Fruit fly (Drosophila melanogaster) whole organism, embryonic: ENCODE results near the gene mTTF.

Experiments
- Awh ChIP-seq: fragments of 200-800 bp; sonication (Bioruptor generic); IDR thresholded peaks from 2 replicates; pipeline ENCODE4, ENCODE4 v1.3.6; 2022; ENCODE audit warnings: missing biosample characterization, missing genetic modification characterization
- BtbVII ChIP-seq: fragments of 200-800 bp; sonication (Bioruptor generic); optimal IDR thresholded peaks from 3 replicates; lab custom pipeline; 2017; ENCODE audit warnings: missing biosample characterization, mild to moderate bottlenecking, missing genetic modification characterization
- CG11398 ChIP-seq: fragments of 200-800 bp; sonication (Bioruptor generic); optimal IDR thresholded peaks from 2 replicates; lab custom pipeline; 2016; ENCODE audit warnings: missing biosample characterization, missing genetic modification characterization
- CG11723 ChIP-seq: fragments of 200-800 bp; sonication (Bioruptor generic); optimal IDR thresholded peaks from 2 replicates; lab custom pipeline; 2017; ENCODE audit warnings: missing biosample characterization, mild to moderate bottlenecking, missing genetic modification characterization
- CG12104 ChIP-seq: fragments of 200-800 bp; sonication (Bioruptor generic); optimal IDR thresholded peaks from 3 replicates; lab custom pipeline; 2016; ENCODE audit warnings: missing biosample characterization, missing genetic modification characterization
- CG1529 ChIP-seq: fragments of 200-800 bp; sonication (Bioruptor generic); optimal IDR thresholded peaks from 3 replicates; lab custom pipeline; 2018; ENCODE audit warnings: missing biosample characterization, missing genetic modification characterization
- CG16779 ChIP-seq: fragments of 200-800 bp; sonication (Bioruptor generic); IDR thresholded peaks from 2 replicates; pipeline ENCODE4 v1.3.6; 2022; ENCODE audit warnings: missing biosample characterization, missing genetic modification characterization
- CG17361 ChIP-seq: fragments of 200-800 bp; sonication (Bioruptor generic); IDR thresholded peaks from 3 replicates; pipeline ENCODE4 v1.3.6; 2022; ENCODE audit warnings: missing biosample characterization, missing genetic modification characterization
- CG17568 ChIP-seq: fragments of 200-800 bp; sonication (Bioruptor generic); optimal IDR thresholded peaks from 2 replicates; lab custom pipeline; 2018; ENCODE audit warnings: missing biosample characterization, mild to moderate bottlenecking, missing genetic modification characterization, moderate library complexity
- CG2678 ChIP-seq: fragments of 200-800 bp; sonication (Bioruptor generic); optimal IDR thresholded peaks from 3 replicates; lab custom pipeline; 2019; ENCODE audit warnings: missing biosample characterization, mild to moderate bottlenecking, missing genetic modification characterization, moderate library complexity
- CG4282 ChIP-seq: fragments of 200-800 bp; sonication (Bioruptor generic); optimal IDR thresholded peaks from 2 replicates; lab custom pipeline; 2016; ENCODE audit warnings: missing biosample characterization, missing genetic modification characterization
- CG6175 ChIP-seq: fragments of 200-800 bp; sonication (Bioruptor generic); IDR thresholded peaks from 3 replicates; pipeline ENCODE4 v1.3.6; 2022; ENCODE audit warnings: missing biosample characterization, missing genetic modification characterization
- CG6854 ChIP-seq: fragments of 200-800 bp; sonication (Bioruptor generic); optimal IDR thresholded peaks from 3 replicates; lab custom pipeline; 2017; ENCODE audit warnings: missing biosample characterization, mild to moderate bottlenecking, missing genetic modification characterization
- CG8388 ChIP-seq: fragments of 200-800 bp; sonication (Bioruptor generic); optimal IDR thresholded peaks from 2 replicates; lab custom pipeline; 2019; ENCODE audit warnings: missing biosample characterization, mild to moderate bottlenecking, missing genetic modification characterization, moderate library complexity
- Dip2 ChIP-seq: fragments of 200-800 bp; sonication (Bioruptor generic); IDR thresholded peaks from 2 replicates; pipeline ENCODE4 v1.3.6; 2022; ENCODE audit warnings: missing biosample characterization, missing genetic modification characterization
- ERR ChIP-seq: fragments of 200-800 bp; sonication (Bioruptor generic); optimal IDR thresholded peaks from 2 replicates; lab custom pipeline; 2016; ENCODE audit warnings: missing biosample characterization, missing genetic modification characterization
- Fer2 ChIP-seq: fragments of 200-800 bp; sonication (Bioruptor generic); optimal IDR thresholded peaks from 2 replicates; lab custom pipeline; 2018; ENCODE audit warnings: missing biosample characterization, mild to moderate bottlenecking, missing genetic modification characterization, moderate library complexity
- H2.0 ChIP-seq: fragments of 200-800 bp; sonication (Bioruptor generic); IDR thresholded peaks from 2 replicates; pipeline ENCODE4 v1.3.6; 2022; ENCODE audit warnings: missing biosample characterization, missing genetic modification characterization
- HHEX ChIP-seq: fragments of 200-800 bp; sonication (Bioruptor generic); optimal IDR thresholded peaks from 3 replicates; lab custom pipeline; 2017; ENCODE audit warnings: missing biosample characterization, mild to moderate bottlenecking, missing genetic modification characterization, missing genetic modification reagents
- HLHmδ ChIP-seq: fragments of 200-800 bp; sonication (Bioruptor generic); optimal IDR thresholded peaks from 2 replicates; lab custom pipeline; 2018; ENCODE audit warnings: missing biosample characterization, mild to moderate bottlenecking, missing genetic modification characterization, moderate library complexity
- Hmx ChIP-seq: fragments of 200-800 bp; sonication (Bioruptor generic); optimal IDR thresholded peaks from 2 replicates; lab custom pipeline; 2016; ENCODE audit warnings: missing biosample characterization, missing genetic modification characterization
- Hr39 ChIP-seq: fragments of >200 bp; optimal IDR thresholded peaks from 2 replicates; lab custom pipeline; 2017
- Myb ChIP-seq: fragments of 200-800 bp; sonication (Bioruptor generic); optimal IDR thresholded peaks from 2 replicates; lab custom pipeline; 2016; ENCODE audit warnings: missing biosample characterization, missing genetic modification characterization
- Nf-YA ChIP-seq: fragments of 200-800 bp; sonication (Bioruptor generic); IDR thresholded peaks from 2 replicates; pipeline ENCODE4 v1.3.6; 2022; ENCODE audit warnings: missing biosample characterization, missing genetic modification characterization
- Sox100B ChIP-seq: fragments of 200-800 bp; sonication (Bioruptor generic); optimal IDR thresholded peaks from 3 replicates; lab custom pipeline; 2018; ENCODE audit warnings: missing biosample characterization, mild to moderate bottlenecking, missing genetic modification characterization
- Sry-β ChIP-seq: fragments of 200-800 bp; sonication (Bioruptor generic); optimal IDR thresholded peaks from 2 replicates; lab custom pipeline; 2018; ENCODE audit warnings: missing biosample characterization, mild to moderate bottlenecking, missing genetic modification characterization, moderate library complexity
- TFAM ChIP-seq: fragments of 200-800 bp; sonication (Bioruptor generic); optimal IDR thresholded peaks from 2 replicates; lab custom pipeline; 2017; ENCODE audit warnings: missing biosample characterization, missing genetic modification characterization, inconsistent platforms
- Tbp ChIP-seq: fragments of >200 bp; optimal IDR thresholded peaks from 2 replicates; lab custom pipeline; 2018; ENCODE audit warnings: missing biosample characterization, missing genetic modification characterization
- YL-1 ChIP-seq: fragments of 200-800 bp; sonication (Bioruptor generic); optimal IDR thresholded peaks from 3 replicates; lab custom pipeline; 2017; ENCODE audit warnings: missing biosample characterization, mild to moderate bottlenecking, missing genetic modification characterization
- abd-A ChIP-seq: fragments of 200-800 bp; sonication (Bioruptor generic); optimal IDR thresholded peaks from 3 replicates; lab custom pipeline; 2019; ENCODE audit warnings: missing biosample characterization, mild to moderate bottlenecking, missing genetic modification characterization, moderate library complexity
- ara ChIP-seq: fragments of 200-800 bp; sonication (Bioruptor generic); IDR thresholded peaks from 2 replicates; pipeline ENCODE4 v1.3.6; 2022; ENCODE audit warnings: missing biosample characterization, missing genetic modification characterization
- bbx ChIP-seq: fragments of 200-800 bp; sonication (Bioruptor generic); IDR thresholded peaks from 2 replicates; pipeline ENCODE4 v1.3.6; 2022; ENCODE audit warnings: missing biosample characterization, missing genetic modification characterization; ENCODE audit not compliant: partially characterized antibody
- croc ChIP-seq: fragments of 200-800 bp; sonication (Bioruptor generic); conservative IDR thresholded peaks from 3 replicates; pipeline ENCODE4 v1.3.6; 2022; ENCODE audit warnings: missing biosample characterization, missing genetic modification characterization
- crol ChIP-seq: fragments of 200-800 bp; sonication (Bioruptor generic); IDR thresholded peaks from 2 replicates; pipeline ENCODE4 v1.3.6; 2022; ENCODE audit warnings: missing biosample characterization, missing genetic modification characterization
- dm ChIP-seq: fragments of 200-800 bp; sonication (Bioruptor generic); optimal IDR thresholded peaks from 3 replicates; lab custom pipeline; 2016; ENCODE audit warnings: missing biosample characterization, missing genetic modification characterization
- dmrt99B ChIP-seq: fragments of 200-800 bp; sonication (Bioruptor generic); optimal IDR thresholded peaks from 2 replicates; lab custom pipeline; 2018; ENCODE audit warnings: missing biosample characterization, mild to moderate bottlenecking, missing genetic modification characterization, moderate library complexity
- eyg ChIP-seq: fragments of 200-800 bp; sonication (Bioruptor generic); optimal IDR thresholded peaks from 3 replicates; lab custom pipeline; 2016; ENCODE audit warnings: missing biosample characterization, missing genetic modification characterization
- gsb-n ChIP-seq: fragments of 200-800 bp; sonication (Bioruptor generic); optimal IDR thresholded peaks from 3 replicates; lab custom pipeline; 2018; ENCODE audit warnings: missing biosample characterization, mild to moderate bottlenecking, missing genetic modification characterization
- hbn ChIP-seq: fragments of 200-800 bp; sonication (Bioruptor generic); IDR thresholded peaks from 2 replicates; pipeline ENCODE4 v1.3.6; 2022; ENCODE audit warnings: missing biosample characterization, missing genetic modification characterization; ENCODE audit not compliant: partially characterized antibody
- kah ChIP-seq: fragments of 200-800 bp; sonication (Bioruptor generic); optimal IDR thresholded peaks from 2 replicates; lab custom pipeline; 2018; ENCODE audit warnings: missing biosample characterization, mild to moderate bottlenecking, missing genetic modification characterization
- ken ChIP-seq: fragments of 200-800 bp; sonication (Bioruptor generic); IDR thresholded peaks from 3 replicates; pipeline ENCODE4 v1.3.6; 2022; ENCODE audit warnings: missing biosample characterization, missing genetic modification characterization
- lab ChIP-seq: fragments of 200-800 bp; sonication (Bioruptor generic); optimal IDR thresholded peaks from 3 replicates; lab custom pipeline; 2017; ENCODE audit warnings: missing biosample characterization, missing genetic modification characterization, mild to moderate bottlenecking, moderate library complexity, missing genetic modification reagents
- lbe ChIP-seq: fragments of 200-800 bp; sonication (Bioruptor generic); optimal IDR thresholded peaks from 2 replicates; lab custom pipeline; 2016; ENCODE audit warnings: missing biosample characterization, mild to moderate bottlenecking, missing genetic modification characterization
- mam ChIP-seq: fragments of 200-800 bp; sonication (Bioruptor generic); optimal IDR thresholded peaks from 3 replicates; lab custom pipeline; 2016; ENCODE audit warnings: missing biosample characterization, missing genetic modification characterization
- pan ChIP-seq, 4 experiments: fragments of >200 bp in 3 of 4; fragments of 200-800 bp in 1 of 4; sonication (Bioruptor generic) in 1 of 4; optimal IDR thresholded peaks in 3 of 4; IDR thresholded peaks in 1 of 4; 2 replicates each; pipeline versions ENCODE4 v1.3.6 to Lab custom; 2017 to 2022; ENCODE audit warnings: missing biosample characterization in 2 of 4, missing genetic modification characterization in 2 of 4, mixed read lengths in 1 of 4
- rib ChIP-seq: fragments of 200-800 bp; sonication (Bioruptor generic); IDR thresholded peaks from 2 replicates; pipeline ENCODE4 v1.3.6; 2022; ENCODE audit warnings: missing biosample characterization, missing genetic modification characterization
- run ChIP-seq: fragments of 200-800 bp; sonication (Bioruptor generic); optimal IDR thresholded peaks from 3 replicates; lab custom pipeline; 2018; ENCODE audit warnings: missing biosample characterization, mild to moderate bottlenecking, missing genetic modification characterization
- sens ChIP-seq: fragments of 200-800 bp; sonication (Bioruptor generic); peaks from one replicate; lab custom pipeline; 2016; ENCODE audit warnings: missing biosample characterization, missing genetic modification characterization
- sens-2 ChIP-seq: fragments of 200-800 bp; sonication (Bioruptor generic); IDR thresholded peaks from 2 replicates; pipeline ENCODE4 v1.3.6; 2022; ENCODE audit warnings: missing biosample characterization, missing genetic modification characterization
- vfl ChIP-seq: fragments of 200-800 bp; sonication (Bioruptor generic); optimal IDR thresholded peaks from 2 replicates; lab custom pipeline; 2016; ENCODE audit warnings: missing biosample characterization, missing genetic modification characterization
- wek ChIP-seq: fragments of 200-800 bp; sonication (Bioruptor generic); optimal IDR thresholded peaks from 3 replicates; lab custom pipeline; 2018; ENCODE audit warnings: missing biosample characterization, mild to moderate bottlenecking, missing genetic modification characterization, moderate library complexity

The mTTF gene

DNA sequence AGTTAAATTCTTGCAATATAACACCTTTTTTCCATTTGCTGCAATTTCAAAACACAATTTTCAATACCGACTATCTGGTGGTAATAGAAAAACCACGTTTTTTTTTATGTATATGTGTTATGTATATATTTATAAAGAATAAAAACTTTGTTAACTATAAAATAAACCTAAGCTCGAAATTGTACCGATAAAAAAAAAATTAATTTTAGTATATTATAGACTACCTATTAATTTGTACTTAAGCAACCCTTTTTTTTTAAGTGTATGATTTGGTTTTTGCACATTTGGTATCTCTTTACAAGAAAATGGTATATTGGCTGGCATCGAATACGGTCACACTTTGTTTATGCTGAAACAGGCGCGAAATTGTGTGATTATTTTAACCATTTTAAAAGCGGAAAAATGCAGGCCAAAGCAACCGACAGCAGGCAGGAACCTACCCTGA, 13.2 kb upstream of the mTTF start, which contains the start of gene spel1 (continued):
- TF ChIP-seq lbe (GFP tag; lab: Kevin White, UChicago): no peak
- TF ChIP-seq ara (GFP tag; lab: Robert Waterston, UW): peak; percentile 81
- no peak for TF ChIP-seq bbx (GFP tag; lab: Robert Waterston, UW)
- TF ChIP-seq Hr39 (lab: Kevin White, UChicago): no peak
- peak; percentile 23 for TF ChIP-seq kah (GFP tag; lab: Kevin White, UChicago)
- peak; percentile 68; the same call in 2 of the 3 replicates for TF ChIP-seq ken (GFP tag; lab: Robert Waterston, UW)
- TF ChIP-seq HLHmδ (GFP tag; lab: Kevin White, UChicago): no peak
- TF ChIP-seq BtbVII: peak; percentile 72
- TF ChIP-seq eyg: no peak
- TF ChIP-seq croc: peak; percentile 45
- no peak for TF ChIP-seq wek (GFP tag; lab: Kevin White, UChicago)
- no peak for TF ChIP-seq CG11398
- TF ChIP-seq gsb-n (tag; lab: Kevin White, UChicago): peak; percentile 76
- TF ChIP-seq mam (GFP tag; lab: Kevin White, UChicago): peak; percentile 24
- TF ChIP-seq CG17568: peak; percentile 11
- TF ChIP-seq Nf-YA (GFP tag; lab: Robert Waterston, UW): no peak
- TF ChIP-seq rib (GFP tag; lab: Robert Waterston, UW): peak; percentile 72
- no peak for TF ChIP-seq CG16779 (GFP tag; lab: Robert Waterston, UW)
- peak; percentile 60 for TF ChIP-seq CG6854 (GFP tag; lab: Kevin White, UChicago)
- TF ChIP-seq CG6175 (GFP tag; lab: Robert Waterston, UW): no peak
- TF ChIP-seq pan (optimal IDR thresholded peaks at IDR 0.05; lab: Kevin White, UChicago): no peak
- TF ChIP-seq pan (GFP tag; optimal IDR thresholded peaks at IDR 0.05 in 1 of 2, IDR thresholded peaks at IDR 0.05 in 1 of 2): peak in 1 of 2 experiments; percentile 85
- peak; percentile 75 for TF ChIP-seq H2.0 (GFP tag; lab: Robert Waterston, UW)
- TF ChIP-seq sens (GFP tag; lab: Kevin White, UChicago): peak; percentile 93
- TF ChIP-seq Fer2 (tag; lab: Kevin White, UChicago): peak; percentile 36
- no peak for TF ChIP-seq crol (GFP tag; lab: Robert Waterston, UW)
- TF ChIP-seq CG12104: peak; percentile 32
- TF ChIP-seq Myb: no peak
- peak; percentile 83 for TF ChIP-seq Awh (GFP tag; lab: Robert Waterston, UW)
- TF ChIP-seq Sry-β: peak; percentile 31
- peak; percentile 33 for TF ChIP-seq run (tag; lab: Kevin White, UChicago)
- TF ChIP-seq HHEX (GFP tag; lab: Kevin White, UChicago): peak; percentile 25
- no peak for TF ChIP-seq Dip2 (GFP tag; lab: Robert Waterston, UW)
- no peak for TF ChIP-seq hbn (GFP tag; lab: Robert Waterston, UW)
- peak; percentile 87 for TF ChIP-seq CG8388 (GFP tag; lab: Kevin White, UChicago)
- TF ChIP-seq dm (GFP tag; lab: Kevin White, UChicago): no peak
- TF ChIP-seq vfl (GFP tag; lab: Kevin White, UChicago): no peak
- TF ChIP-seq Hmx: no peak
- TF ChIP-seq dmrt99B (tag; lab: Kevin White, UChicago): peak; percentile 86
- peak; percentile 20 for TF ChIP-seq CG1529
- TF ChIP-seq CG4282 (GFP tag; lab: Kevin White, UChicago): no peak
- peak; percentile 90 for TF ChIP-seq CG17361 (GFP tag; lab: Robert Waterston, UW)
- TF ChIP-seq Sox100B (GFP tag; lab: Kevin White, UChicago): peak; percentile 82
- TF ChIP-seq CG2678: peak; percentile 89
- TF ChIP-seq abd-A (tag; lab: Kevin White, UChicago): peak; percentile 2
- TF ChIP-seq ERR: no peak
- peak; percentile 31 for TF ChIP-seq YL-1 (GFP tag; lab: Kevin White, UChicago)
- TF ChIP-seq Tbp (GFP tag; lab: Kevin White, UChicago): no peak
- peak; percentile 56 for TF ChIP-seq sens-2 (GFP tag; lab: Robert Waterston, UW)
- no peak for TF ChIP-seq TFAM (GFP tag; lab: Kevin White, UChicago)
- peak; percentile 80 for TF ChIP-seq lab (GFP tag; lab: Kevin White, UChicago)
- peak; percentile 20 for TF ChIP-seq CG11723 (GFP tag; lab: Kevin White, UChicago)
